Fruit fly (Drosophila melanogaster) whole organism, embryonic: ENCODE data around the gene CG7916.

Experiments used
- CG15479 ChIP-seq: fragments of 200-800 bp; sonication (Bioruptor generic); optimal IDR thresholded peaks from 3 replicates; lab custom pipeline; 2019; ENCODE audit warnings: missing biosample characterization, mild to moderate bottlenecking, missing genetic modification characterization, moderate library complexity
- CG1603 ChIP-seq: fragments of 200-800 bp; sonication (Bioruptor generic); optimal IDR thresholded peaks from 2 replicates; lab custom pipeline; 2019; ENCODE audit warnings: missing biosample characterization, mild to moderate bottlenecking, missing genetic modification characterization, moderate library complexity
- CG31365 ChIP-seq: fragments of 200-800 bp; sonication (Bioruptor generic); optimal IDR thresholded peaks from 2 replicates; lab custom pipeline; 2018; ENCODE audit warnings: missing biosample characterization, mild to moderate bottlenecking, missing genetic modification characterization
- CG4707 ChIP-seq: fragments of 200-800 bp; sonication (Bioruptor generic); optimal IDR thresholded peaks from 2 replicates; lab custom pipeline; 2018; ENCODE audit warnings: missing biosample characterization, mild to moderate bottlenecking, missing genetic modification characterization, moderate library complexity
- CG5245 ChIP-seq: fragments of 200-800 bp; sonication (Bioruptor generic); optimal IDR thresholded peaks from 3 replicates; lab custom pipeline; 2016; ENCODE audit warnings: missing biosample characterization, missing genetic modification characterization
- CG7745 ChIP-seq: fragments of 200-800 bp; sonication (Bioruptor generic); optimal IDR thresholded peaks from 2 replicates; lab custom pipeline; 2018; ENCODE audit warnings: missing biosample characterization, mild to moderate bottlenecking, missing genetic modification characterization, moderate library complexity
- Doc2 ChIP-seq: fragments of 200-800 bp; sonication (Bioruptor generic); IDR thresholded peaks from 2 replicates; pipeline ENCODE4 v1.3.6; 2022; ENCODE audit warnings: missing biosample characterization, missing genetic modification characterization
- Nf-YA ChIP-seq: fragments of 200-800 bp; sonication (Bioruptor generic); IDR thresholded peaks from 2 replicates; pipeline ENCODE4 v1.3.6; 2022; ENCODE audit warnings: missing biosample characterization, missing genetic modification characterization
- Oli ChIP-seq: fragments of 200-800 bp; sonication (Bioruptor generic); optimal IDR thresholded peaks from 2 replicates; lab custom pipeline; 2018; ENCODE audit warnings: missing biosample characterization, mild to moderate bottlenecking, missing genetic modification characterization, moderate library complexity
- Rfx ChIP-seq: fragments of 200-800 bp; sonication (Bioruptor generic); IDR thresholded peaks from 2 replicates; pipeline ENCODE4 v1.3.6; 2022; ENCODE audit warnings: missing biosample characterization, missing genetic modification characterization
- luna ChIP-seq: fragments of 200-800 bp; sonication (Bioruptor generic); optimal IDR thresholded peaks from 2 replicates; lab custom pipeline; 2016; ENCODE audit warnings: missing biosample characterization, missing genetic modification characterization
- psq ChIP-seq: fragments of 200-800 bp; sonication (Bioruptor generic); optimal IDR thresholded peaks from 2 replicates; lab custom pipeline; 2017; ENCODE audit warnings: missing biosample characterization, missing genetic modification characterization
- sc ChIP-seq, 3 experiments: fragments of >200 bp in 2 of 3; fragments of 200-800 bp in 1 of 3; sonication (Bioruptor generic) in 1 of 3; optimal IDR thresholded peaks; 2 replicates in 2 of 3; 3 replicates in 1 of 3; lab custom pipeline; 2017; ENCODE audit warnings: mild to moderate bottlenecking in 1 of 3, missing biosample characterization in 1 of 3, missing genetic modification characterization in 1 of 3, missing genetic modification reagents in 1 of 3
- sens ChIP-seq: fragments of 200-800 bp; sonication (Bioruptor generic); peaks from one replicate; lab custom pipeline; 2016; ENCODE audit warnings: missing biosample characterization, missing genetic modification characterization

dm6 chr2L:13838647-13839390 is 7.7 kb upstream of the CG7916 start:
- TF ChIP-seq CG7745 (no peak), Doc2 (no peak), Oli (tag; lab: Kevin White, UChicago) (peak; percentile 12), sens (GFP tag; lab: Kevin White, UChicago) (peak; percentile 84), CG31365 (tag; lab: Kevin White, UChicago) (no peak), Rfx (GFP tag; lab: Robert Waterston, UW) (peak; percentile 36), luna (GFP tag; lab: Kevin White, UChicago) (no peak), psq (GFP tag; lab: Kevin White, UChicago) (no peak), Nf-YA (GFP tag; lab: Robert Waterston, UW) (no peak), sc (optimal IDR thresholded peaks at IDR 0.05; lab: Kevin White, UChicago) (no peak), sc (GFP tag; optimal IDR thresholded peaks at IDR 0.05; lab: Kevin White, UChicago) (peak; percentile 16), CG1603 (peak; percentile 43), CG5245 (GFP tag; lab: Kevin White, UChicago) (no peak), CG15479 (GFP tag; lab: Kevin White, UChicago) (no peak), CG4707 (GFP tag; lab: Kevin White, UChicago) (no peak)
